Fruit fly (Drosophila melanogaster) whole organism, adult: ENCODE measurements around the gene CG43078.

ENCODE experiments used
- CG1620 ChIP-seq: fragments of 200-800 bp; sonication (Bioruptor generic); optimal IDR thresholded peaks from 2 replicates; lab custom pipeline; 2016; ENCODE audit warnings: missing biosample characterization, missing genetic modification characterization
- Clk ChIP-seq: fragments of 200-800 bp; sonication (Bioruptor generic); optimal IDR thresholded peaks from 2 replicates; lab custom pipeline; 2017; ENCODE audit warnings: missing biosample characterization, missing genetic modification characterization
- kay ChIP-seq: fragments of 200-800 bp; sonication (Bioruptor generic); peaks from one replicate; lab custom pipeline; 2016; ENCODE audit warnings: missing biosample characterization, missing genetic modification characterization, borderline replicate concordance
- ovo ChIP-seq: fragments of 200-800 bp; sonication (Bioruptor generic); optimal IDR thresholded peaks from 2 replicates; lab custom pipeline; 2016; ENCODE audit warnings: missing biosample characterization, missing genetic modification characterization
- pad ChIP-seq: fragments of 200-800 bp; sonication (Bioruptor generic); optimal IDR thresholded peaks from 3 replicates; lab custom pipeline; 2017; ENCODE audit warnings: missing biosample characterization, missing genetic modification characterization, mild to moderate bottlenecking, moderate library complexity, missing genetic modification reagents

DNA sequence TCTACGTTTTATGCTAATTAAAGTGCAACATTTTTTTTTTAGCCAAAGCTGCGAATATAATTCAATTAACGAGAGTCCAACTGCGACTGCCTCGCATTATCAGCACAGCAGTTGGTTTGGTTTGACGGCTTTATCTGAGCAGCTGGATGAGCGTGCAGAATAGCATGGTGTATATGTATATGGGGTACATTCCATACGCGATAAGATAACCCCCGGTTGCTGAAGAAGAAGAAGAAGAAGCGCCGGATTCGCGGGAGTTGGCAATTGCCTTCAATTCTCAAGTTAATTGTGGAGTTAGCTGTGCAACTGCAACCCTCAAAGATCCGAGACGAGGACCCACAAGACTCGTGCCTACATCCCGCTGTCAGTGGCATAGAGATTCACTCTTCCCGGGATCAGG is 31.1 kb upstream of the CG43078 start:
- TF ChIP-seq Clk (GFP tag; lab: Kevin White, UChicago) (no peak), ovo (GFP tag; lab: Kevin White, UChicago) (no peak), pad (GFP tag; lab: Kevin White, UChicago) (no peak), CG1620 (GFP tag; lab: Kevin White, UChicago) (no peak), kay (no peak)
